Worm (Caenorhabditis elegans) whole organism, late embryonic: ENCODE measurements around the gene cest-28.

Experiments
- ceh-48 ChIP-seq: sonication (generic microtip); optimal IDR thresholded peaks from 2 replicates; lab custom pipeline; 2016; ENCODE audit warnings: missing genetic modification characterization, inconsistent platforms, missing compliant biosample characterization
- dmd-4 ChIP-seq: sonication (generic microtip); optimal IDR thresholded peaks from 2 replicates; lab custom pipeline; 2016; ENCODE audit warnings: borderline replicate concordance, missing genetic modification characterization, missing compliant biosample characterization
- ets-4 ChIP-seq: sonication (generic microtip); optimal IDR thresholded peaks from 2 replicates; lab custom pipeline; 2016; ENCODE audit warnings: missing genetic modification characterization, missing compliant biosample characterization
- nfya-1 ChIP-seq: sonication (generic microtip); optimal IDR thresholded peaks from 2 replicates; lab custom pipeline; 2017; ENCODE audit warnings: missing genetic modification characterization, mild to moderate bottlenecking, missing compliant biosample characterization, antibody characterized with exemption, moderate library complexity
- pha-4 ChIP-seq: fragments of 150-350 bp; optimal IDR thresholded peaks from 2 replicates; lab custom pipeline; 2018; ENCODE audit warnings: missing biosample characterization, missing genetic modification reagents, missing genetic modification characterization
- rnt-1 ChIP-seq: sonication (generic microtip); optimal IDR thresholded peaks from 2 replicates; lab custom pipeline; 2016; ENCODE audit warnings: missing genetic modification characterization, missing compliant biosample characterization
- zip-5 ChIP-seq: sonication (generic microtip); optimal IDR thresholded peaks from 2 replicates; lab custom pipeline; 2016; ENCODE audit warnings: missing genetic modification characterization, missing compliant biosample characterization

DNA sequence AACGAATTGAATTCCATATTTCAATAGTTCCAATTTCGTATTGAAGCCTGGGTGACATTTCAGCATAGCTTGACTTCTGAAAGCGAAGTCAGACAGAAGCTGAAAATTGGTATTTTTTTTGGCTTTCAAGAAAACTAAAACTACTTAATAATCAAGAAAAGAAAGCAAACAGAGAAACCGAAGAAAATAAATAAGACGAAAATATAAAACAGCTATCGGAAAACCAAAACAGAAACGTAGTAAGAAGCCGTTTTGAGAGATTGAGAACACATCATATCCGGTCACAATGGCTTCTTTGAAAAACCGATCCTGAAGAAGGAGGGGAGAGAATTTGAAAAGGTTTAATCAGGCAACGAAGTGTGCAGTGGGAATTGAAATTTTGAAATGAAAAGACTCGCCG lies 48.6 kb downstream of the cest-28 start, which contains the start of gene srg-30:
- TF ChIP-seq ceh-48 (tag; lab: Kevin White, UChicago) (no peak), zip-5 (tag; lab: Kevin White, UChicago) (no peak), pha-4 (no peak), rnt-1 (tag; lab: Kevin White, UChicago) (no peak), nfya-1 (tag; lab: Kevin White, UChicago) (no peak), ets-4 (tag; lab: Kevin White, UChicago) (no peak), dmd-4 (no peak)
